Fruit fly (Drosophila melanogaster) whole organism, embryonic: ENCODE results near the gene Vps8.

Experiments
- BtbVII ChIP-seq: fragments of 200-800 bp; sonication (Bioruptor generic); optimal IDR thresholded peaks from 3 replicates; lab custom pipeline; 2017; ENCODE audit warnings: missing biosample characterization, mild to moderate bottlenecking, missing genetic modification characterization
- CG10147 ChIP-seq: fragments of 200-800 bp; sonication (Bioruptor generic); optimal IDR thresholded peaks from 2 replicates; lab custom pipeline; 2019; ENCODE audit warnings: missing biosample characterization, mild to moderate bottlenecking, missing genetic modification characterization, moderate library complexity
- CG1233 ChIP-seq: fragments of 200-800 bp; sonication (Bioruptor generic); optimal IDR thresholded peaks from 4 replicates; lab custom pipeline; 2018; ENCODE audit warnings: missing biosample characterization, mild to moderate bottlenecking, missing genetic modification characterization
- CG13624 ChIP-seq: fragments of 200-800 bp; sonication (Bioruptor generic); optimal IDR thresholded peaks from 2 replicates; lab custom pipeline; 2016; ENCODE audit warnings: missing biosample characterization, missing genetic modification characterization
- CG14441 ChIP-seq: fragments of 200-800 bp; sonication (Bioruptor generic); IDR thresholded peaks from 2 replicates; pipeline ENCODE4 v1.3.6; 2022; ENCODE audit warnings: missing biosample characterization, missing genetic modification characterization
- CG14710 ChIP-seq: fragments of 200-800 bp; sonication (Bioruptor generic); optimal IDR thresholded peaks from 3 replicates; lab custom pipeline; 2019; ENCODE audit warnings: missing biosample characterization, mild to moderate bottlenecking, missing genetic modification characterization, moderate library complexity
- CG1529 ChIP-seq: fragments of 200-800 bp; sonication (Bioruptor generic); optimal IDR thresholded peaks from 3 replicates; lab custom pipeline; 2018; ENCODE audit warnings: missing biosample characterization, missing genetic modification characterization
- CG15601 ChIP-seq: fragments of 200-800 bp; sonication (Bioruptor generic); optimal IDR thresholded peaks from 3 replicates; lab custom pipeline; 2019; ENCODE audit warnings: missing biosample characterization, mild to moderate bottlenecking, missing genetic modification characterization, moderate library complexity
- CG15696 ChIP-seq: fragments of 200-800 bp; sonication (Bioruptor generic); optimal IDR thresholded peaks from 2 replicates; lab custom pipeline; 2019; ENCODE audit warnings: missing biosample characterization, mild to moderate bottlenecking, missing genetic modification characterization, moderate library complexity
- CG17385 ChIP-seq: fragments of 200-800 bp; sonication (Bioruptor generic); optimal IDR thresholded peaks from 3 replicates; lab custom pipeline; 2018; ENCODE audit warnings: missing biosample characterization, mild to moderate bottlenecking, missing genetic modification characterization
- CG1792 ChIP-seq: fragments of 200-800 bp; sonication (Bioruptor generic); optimal IDR thresholded peaks from 2 replicates; lab custom pipeline; 2016; ENCODE audit warnings: missing biosample characterization, missing genetic modification characterization
- CG2875 ChIP-seq: fragments of 200-800 bp; sonication (Bioruptor generic); optimal IDR thresholded peaks from 2 replicates; lab custom pipeline; 2017; ENCODE audit warnings: missing biosample characterization, mild to moderate bottlenecking, missing genetic modification characterization, missing genetic modification reagents
- CG30020 ChIP-seq: fragments of 200-800 bp; optimal IDR thresholded peaks from 2 replicates; lab custom pipeline; 2019; ENCODE audit warnings: missing biosample characterization, mild to moderate bottlenecking, missing genetic modification characterization, moderate library complexity
- CG3065 ChIP-seq: fragments of 200-800 bp; sonication (Bioruptor generic); optimal IDR thresholded peaks from 2 replicates; lab custom pipeline; 2016; ENCODE audit warnings: missing biosample characterization, missing genetic modification characterization
- CG34376 ChIP-seq: fragments of 200-800 bp; sonication (Bioruptor generic); optimal IDR thresholded peaks from 2 replicates; lab custom pipeline; 2018; ENCODE audit warnings: missing biosample characterization, mild to moderate bottlenecking, missing genetic modification characterization
- CG5953 ChIP-seq: fragments of 200-800 bp; sonication (Bioruptor generic); IDR thresholded peaks from 2 replicates; pipeline ENCODE4 v1.3.6; 2022; ENCODE audit warnings: missing biosample characterization, missing genetic modification characterization
- CG6254 ChIP-seq: fragments of 200-800 bp; sonication (Bioruptor generic); optimal IDR thresholded peaks from 3 replicates; lab custom pipeline; 2017; ENCODE audit warnings: mild to moderate bottlenecking, missing biosample characterization, missing genetic modification reagents, missing genetic modification characterization
- CG6813 ChIP-seq: fragments of 200-800 bp; sonication (Bioruptor generic); optimal IDR thresholded peaks from 2 replicates; lab custom pipeline; 2017; ENCODE audit warnings: missing biosample characterization, missing genetic modification characterization, mild to moderate bottlenecking, moderate library complexity, missing genetic modification reagents
- CG8290 ChIP-seq, 3 experiments: fragments of 200-800 bp; sonication (Bioruptor generic); optimal IDR thresholded peaks; 2 replicates each; lab custom pipeline; 2016 to 2019; ENCODE audit warnings: missing biosample characterization in 3 of 3, missing genetic modification characterization in 3 of 3, mild to moderate bottlenecking in 2 of 3, moderate library complexity in 1 of 3
- CG8924 ChIP-seq: fragments of 200-800 bp; optimal IDR thresholded peaks from 3 replicates; lab custom pipeline; 2019; ENCODE audit warnings: missing biosample characterization, mild to moderate bottlenecking, missing genetic modification characterization, moderate library complexity
- CG9932 ChIP-seq: fragments of 200-800 bp; sonication (Bioruptor generic); IDR thresholded peaks from 2 replicates; pipeline ENCODE4 v1.3.6; 2022; ENCODE audit warnings: missing biosample characterization, missing genetic modification characterization
- D ChIP-seq, 2 experiments: fragments of 200-800 bp in 1 of 2; fragments of >200 bp in 1 of 2; sonication (Bioruptor generic) in 1 of 2; optimal IDR thresholded peaks; 2 replicates in 1 of 2; 3 replicates in 1 of 2; lab custom pipeline; 2017; ENCODE audit warnings: mild to moderate bottlenecking in 1 of 2, missing biosample characterization in 1 of 2, missing genetic modification characterization in 1 of 2, missing genetic modification reagents in 1 of 2
- Dip2 ChIP-seq: fragments of 200-800 bp; sonication (Bioruptor generic); IDR thresholded peaks from 2 replicates; pipeline ENCODE4 v1.3.6; 2022; ENCODE audit warnings: missing biosample characterization, missing genetic modification characterization
- Ets65A ChIP-seq: fragments of 200-800 bp; sonication (Bioruptor generic); peaks from one replicate; lab custom pipeline; 2016; ENCODE audit warnings: missing biosample characterization, missing genetic modification characterization
- HLHmδ ChIP-seq: fragments of 200-800 bp; sonication (Bioruptor generic); optimal IDR thresholded peaks from 2 replicates; lab custom pipeline; 2018; ENCODE audit warnings: missing biosample characterization, mild to moderate bottlenecking, missing genetic modification characterization, moderate library complexity
- Jarid2 ChIP-seq: fragments of 200-800 bp; sonication (Bioruptor generic); optimal IDR thresholded peaks from 3 replicates; lab custom pipeline; 2017; ENCODE audit warnings: mild to moderate bottlenecking, missing biosample characterization, missing genetic modification reagents, missing genetic modification characterization
- Meics ChIP-seq: fragments of 200-800 bp; sonication (Bioruptor generic); optimal IDR thresholded peaks from 2 replicates; lab custom pipeline; 2017; ENCODE audit warnings: missing biosample characterization, mild to moderate bottlenecking, missing genetic modification characterization
- Nf-YB ChIP-seq: fragments of 200-800 bp; sonication (Bioruptor generic); optimal IDR thresholded peaks from 3 replicates; lab custom pipeline; 2019; ENCODE audit warnings: missing biosample characterization, mild to moderate bottlenecking, missing genetic modification characterization, moderate library complexity
- Ravus ChIP-seq: fragments of 200-800 bp; sonication (Bioruptor generic); IDR thresholded peaks from 2 replicates; pipeline ENCODE4 v1.3.6; 2022; ENCODE audit warnings: missing biosample characterization, missing genetic modification characterization
- Sox100B ChIP-seq: fragments of 200-800 bp; sonication (Bioruptor generic); optimal IDR thresholded peaks from 3 replicates; lab custom pipeline; 2018; ENCODE audit warnings: missing biosample characterization, mild to moderate bottlenecking, missing genetic modification characterization
- ab ChIP-seq: fragments of 200-800 bp; sonication (Bioruptor generic); optimal IDR thresholded peaks from 2 replicates; lab custom pipeline; 2016; ENCODE audit warnings: missing biosample characterization, missing genetic modification characterization
- chn ChIP-seq: fragments of 200-800 bp; sonication (Bioruptor generic); optimal IDR thresholded peaks from 2 replicates; lab custom pipeline; 2016; ENCODE audit warnings: missing biosample characterization, missing genetic modification characterization
- cwo ChIP-seq: fragments of 200-800 bp; sonication (Bioruptor generic); optimal IDR thresholded peaks from 3 replicates; lab custom pipeline; 2017; ENCODE audit warnings: missing biosample characterization, missing genetic modification characterization, mild to moderate bottlenecking, moderate library complexity, missing genetic modification reagents
- dmrt99B ChIP-seq: fragments of 200-800 bp; sonication (Bioruptor generic); optimal IDR thresholded peaks from 2 replicates; lab custom pipeline; 2018; ENCODE audit warnings: missing biosample characterization, mild to moderate bottlenecking, missing genetic modification characterization, moderate library complexity
- exex ChIP-seq: fragments of 200-800 bp; sonication (Bioruptor generic); optimal IDR thresholded peaks from 4 replicates; lab custom pipeline; 2018; ENCODE audit warnings: missing biosample characterization, mild to moderate bottlenecking, missing genetic modification characterization, moderate library complexity
- fd64A ChIP-seq: fragments of 200-800 bp; sonication (Bioruptor generic); optimal IDR thresholded peaks from 3 replicates; lab custom pipeline; 2018; ENCODE audit warnings: missing biosample characterization, mild to moderate bottlenecking, missing genetic modification characterization
- hkb ChIP-seq, 2 experiments: fragments of 200-800 bp in 1 of 2; fragments of >200 bp in 1 of 2; sonication (Bioruptor generic) in 1 of 2; IDR thresholded peaks in 1 of 2; optimal IDR thresholded peaks in 1 of 2; 2 replicates each; pipeline versions ENCODE4 v1.3.6 to Lab custom; 2017 to 2022; ENCODE audit warnings: missing biosample characterization in 1 of 2, missing genetic modification characterization in 1 of 2
- lilli ChIP-seq: fragments of 200-800 bp; sonication (Bioruptor generic); optimal IDR thresholded peaks from 3 replicates; lab custom pipeline; 2016; ENCODE audit warnings: missing biosample characterization, missing genetic modification characterization
- mirr ChIP-seq: fragments of 200-800 bp; sonication (Bioruptor generic); optimal IDR thresholded peaks from 3 replicates; lab custom pipeline; 2018; ENCODE audit warnings: missing biosample characterization, mild to moderate bottlenecking, missing genetic modification characterization
- nau ChIP-seq: fragments of 200-800 bp; sonication (Bioruptor generic); optimal IDR thresholded peaks from 3 replicates; lab custom pipeline; 2017; ENCODE audit warnings: missing biosample characterization, mild to moderate bottlenecking, missing genetic modification characterization, missing genetic modification reagents
- nerfin-1 ChIP-seq: fragments of 200-800 bp; sonication (Bioruptor generic); optimal IDR thresholded peaks from 3 replicates; lab custom pipeline; 2019; ENCODE audit warnings: missing biosample characterization, mild to moderate bottlenecking, missing genetic modification characterization, moderate library complexity
- peb ChIP-seq: fragments of 200-800 bp; sonication (Bioruptor generic); IDR thresholded peaks from 2 replicates; pipeline ENCODE4 v1.3.6; 2022; ENCODE audit warnings: missing biosample characterization, missing genetic modification characterization
- ro ChIP-seq: fragments of 200-800 bp; sonication (Bioruptor generic); IDR thresholded peaks from 2 replicates; pipeline ENCODE4 v1.3.6; 2022; ENCODE audit warnings: missing biosample characterization, missing genetic modification characterization
- salm ChIP-seq: fragments of 200-800 bp; sonication (Bioruptor generic); optimal IDR thresholded peaks from 2 replicates; lab custom pipeline; 2018; ENCODE audit warnings: missing biosample characterization, mild to moderate bottlenecking, missing genetic modification characterization
- sc ChIP-seq, 3 experiments: fragments of >200 bp in 2 of 3; fragments of 200-800 bp in 1 of 3; sonication (Bioruptor generic) in 1 of 3; optimal IDR thresholded peaks; 2 replicates in 2 of 3; 3 replicates in 1 of 3; lab custom pipeline; 2017; ENCODE audit warnings: mild to moderate bottlenecking in 1 of 3, missing biosample characterization in 1 of 3, missing genetic modification characterization in 1 of 3, missing genetic modification reagents in 1 of 3
- so ChIP-seq: fragments of 200-800 bp; sonication (Bioruptor generic); IDR thresholded peaks from 3 replicates; pipeline ENCODE4 v1.3.6; 2022; ENCODE audit warnings: missing biosample characterization, missing genetic modification characterization
- tap ChIP-seq: fragments of 200-800 bp; optimal IDR thresholded peaks from 3 replicates; lab custom pipeline; 2019; ENCODE audit warnings: missing biosample characterization, mild to moderate bottlenecking, missing genetic modification characterization, moderate library complexity
- vnd ChIP-seq: fragments of 200-800 bp; sonication (Bioruptor generic); IDR thresholded peaks from 3 replicates; pipeline ENCODE4 v1.3.6; 2022; ENCODE audit warnings: missing biosample characterization, missing genetic modification characterization; ENCODE audit not compliant: partially characterized antibody

The Vps8 gene

DNA sequence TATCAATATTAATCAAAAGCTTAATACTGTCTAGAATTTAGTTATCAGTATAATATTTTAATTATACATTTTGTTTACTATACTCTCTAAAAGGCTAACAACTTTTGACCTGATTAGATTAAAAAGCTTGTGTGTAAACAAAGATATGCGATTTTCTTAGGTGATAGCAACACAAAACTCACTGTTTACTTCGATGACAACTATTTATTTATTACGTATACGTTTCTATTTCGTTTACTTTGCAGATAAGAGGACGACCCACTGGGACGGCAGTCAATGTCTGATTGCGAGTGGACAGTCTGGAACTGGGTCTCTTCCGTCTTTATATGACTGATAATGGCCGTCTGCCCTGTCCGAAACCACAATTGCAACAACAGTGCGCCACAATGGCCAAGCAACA is 27.7 kb upstream of the Vps8 start (continued):
- TF ChIP-seq ab (GFP tag; lab: Kevin White, UChicago) (no peak), salm (tag; lab: Kevin White, UChicago) (peak; percentile 66), Ravus (GFP tag; lab: Robert Waterston, UW) (no peak), fd64A (GFP tag; lab: Kevin White, UChicago) (peak; percentile 35), peb (GFP tag; lab: Robert Waterston, UW) (no peak), CG15601 (tag; lab: Kevin White, UChicago) (peak; percentile 82), CG9932 (GFP tag; lab: Robert Waterston, UW) (no peak), mirr (GFP tag; lab: Kevin White, UChicago) (peak; percentile 81), BtbVII (peak; percentile 75), tap (tag; lab: Kevin White, UChicago) (peak; percentile 14), HLHmδ (GFP tag; lab: Kevin White, UChicago) (no peak), dmrt99B (tag; lab: Kevin White, UChicago) (peak; percentile 28), lilli (no peak), CG5953 (GFP tag; lab: Robert Waterston, UW) (no peak), CG14710 (tag; lab: Kevin White, UChicago) (peak; percentile 9), CG34376 (GFP tag; lab: Kevin White, UChicago) (peak; percentile 76), Nf-YB (GFP tag; lab: Kevin White, UChicago) (no peak), CG17385 (GFP tag; lab: Kevin White, UChicago) (peak; percentile 43), CG14441 (GFP tag; lab: Robert Waterston, UW) (no peak; the same call in 1 of the 2 replicates), Jarid2 (GFP tag; lab: Kevin White, UChicago) (no peak), CG15696 (tag; lab: Kevin White, UChicago) (no peak), vnd (GFP tag; lab: Robert Waterston, UW) (no peak), CG1233 (GFP tag; lab: Kevin White, UChicago) (peak; percentile 36), CG10147 (GFP tag; lab: Kevin White, UChicago) (peak; percentile 12), hkb (optimal IDR thresholded peaks at IDR 0.05; lab: Kevin White, UChicago) (no peak), hkb (GFP tag; IDR thresholded peaks at IDR 0.05; lab: Robert Waterston, UW) (0 out of 2 replicates have a peak, but pooled peaks have one; percentile 18), Sox100B (GFP tag; lab: Kevin White, UChicago) (peak; percentile 53), D (optimal IDR thresholded peaks at IDR 0.05; lab: Kevin White, UChicago) (no peak), D (GFP tag; optimal IDR thresholded peaks at IDR 0.05; lab: Kevin White, UChicago) (peak; percentile 30), nerfin-1 (tag; lab: Kevin White, UChicago) (no peak), exex (peak; percentile 96), CG8290 (GFP tag; optimal IDR thresholded peaks at IDR 0.05; lab: Kevin White, UChicago) (no peak), CG8290 (tag; optimal IDR thresholded peaks at IDR 0.05; lab: Kevin White, UChicago) (peak in 1 of 2 experiments; percentile 17), nau (GFP tag; lab: Kevin White, UChicago) (peak; percentile 51), Ets65A (GFP tag; lab: Kevin White, UChicago) (peak; percentile 12), CG1792 (GFP tag; lab: Kevin White, UChicago) (no peak), Dip2 (no peak), so (GFP tag; lab: Robert Waterston, UW) (peak; percentile 19; the same call in 1 of the 3 replicates), chn (no peak), sc (optimal IDR thresholded peaks at IDR 0.05; lab: Kevin White, UChicago) (no peak), sc (GFP tag; optimal IDR thresholded peaks at IDR 0.05; lab: Kevin White, UChicago) (peak; percentile 18), CG3065 (GFP tag; lab: Kevin White, UChicago) (no peak), CG2875 (GFP tag; lab: Kevin White, UChicago) (peak; percentile 52), CG6813 (GFP tag; lab: Kevin White, UChicago) (peak; percentile 69), CG6254 (GFP tag; lab: Kevin White, UChicago) (peak; percentile 60), CG30020 (tag; lab: Kevin White, UChicago) (no peak), ro (no peak), cwo (GFP tag; lab: Kevin White, UChicago) (peak; percentile 10), CG8924 (tag; lab: Kevin White, UChicago) (peak; percentile 10), Meics (GFP tag; lab: Kevin White, UChicago) (peak; percentile 50), CG13624 (GFP tag; lab: Kevin White, UChicago) (no peak), CG1529 (GFP tag; lab: Kevin White, UChicago) (peak; percentile 19)
